Fruit fly (Drosophila melanogaster): Measurements from ENCODE around the gene unc.

The unc gene

dm6 chrX:21116864-21117464 lies at the start of gene unc, which contains the start of gene CG15445:
Gene unc (minus strand): TSS chrX:21116914.
Gene CG15445 (plus strand): TSS chrX:21117159.
- TF ChIP-seq Ets98B (GFP tag; IDR thresholded peaks at IDR 0.05) = no peak
- TF ChIP-seq CG10348 (GFP tag; IDR thresholded peaks at IDR 0.05) = no peak
- TF ChIP-seq Pif1B (GFP tag; optimal IDR thresholded peaks at IDR 0.05) = no peak
- TF ChIP-seq CG8159 (tag; optimal IDR thresholded peaks at IDR 0.05) = no peak
- no peak for TF ChIP-seq CG32121 (GFP tag; IDR thresholded peaks at IDR 0.05)
- no peak for TF ChIP-seq CG9948 (tag; optimal IDR thresholded peaks at IDR 0.05)
- no peak for TF ChIP-seq CG14655 (GFP tag; optimal IDR thresholded peaks at IDR 0.05)

- no peak for TF ChIP-seq Ets98B (GFP tag; IDR thresholded peaks at IDR 0.05)
- TF ChIP-seq CG8301 (tag; optimal IDR thresholded peaks at IDR 0.05) = no peak
- no peak for TF ChIP-seq D1 (tag; optimal IDR thresholded peaks at IDR 0.05)
Measured at dm6 chrX:21146941-21147340, 30.2 kb upstream of the unc start, which contains the start of gene CG45154. Gene CG45154 (minus strand): TSS chrX:21147041.

dm6 chrX:21127267-21127666 lies 10.6 kb upstream of the unc start:
- peak; percentile 80 for TF ChIP-seq CG8159 (tag; optimal IDR thresholded peaks at IDR 0.05)
- TF ChIP-seq CG13204 (GFP tag; optimal IDR thresholded peaks at IDR 0.05) = no peak
- peak; percentile 67 for TF ChIP-seq CG9948 (tag; optimal IDR thresholded peaks at IDR 0.05)
- TF ChIP-seq CG4496 (GFP tag; IDR thresholded peaks at IDR 0.05) = peak; percentile 56; the same call in 2 of the 3 replicates
- peak; percentile 67 for TF ChIP-seq CG14655 (GFP tag; optimal IDR thresholded peaks at IDR 0.05)
- TF ChIP-seq CG32121 (GFP tag; IDR thresholded peaks at IDR 0.05) = no peak
- TF ChIP-seq CG8301 (tag; optimal IDR thresholded peaks at IDR 0.05) = peak; percentile 39
- no peak for TF ChIP-seq fd96Ca (GFP tag; IDR thresholded peaks at IDR 0.05)
- peak; percentile 69 for TF ChIP-seq CG15710 (tag; optimal IDR thresholded peaks at IDR 0.05)
- TF ChIP-seq D1 (tag; optimal IDR thresholded peaks at IDR 0.05) = peak; percentile 33
- no peak for TF ChIP-seq rn (GFP tag; IDR thresholded peaks at IDR 0.05)
- no peak for TF ChIP-seq EcR (GFP tag; optimal IDR thresholded peaks at IDR 0.05)
- TF ChIP-seq CG12605 (GFP tag; IDR thresholded peaks at IDR 0.05) = peak; percentile 11; the same call in 1 of the 2 replicates
- 0 out of 2 replicates have a peak, but pooled peaks have one; percentile 6 for TF ChIP-seq Ets98B (GFP tag; IDR thresholded peaks at IDR 0.05)
- peak; percentile 17 for TF ChIP-seq gl (tag; optimal IDR thresholded peaks at IDR 0.05)
- no peak for TF ChIP-seq CG10348 (GFP tag; IDR thresholded peaks at IDR 0.05)
- TF ChIP-seq Pif1B (GFP tag; optimal IDR thresholded peaks at IDR 0.05) = peak; percentile 25
- TF ChIP-seq Pif1A (GFP tag; optimal IDR thresholded peaks at IDR 0.05) = peak; percentile 36
- no peak for TF ChIP-seq Snoo (tag; optimal IDR thresholded peaks at IDR 0.05)
- peak; percentile 55 for TF ChIP-seq CG34367 (tag; optimal IDR thresholded peaks at IDR 0.05)
- TF ChIP-seq CG17806 (tag; optimal IDR thresholded peaks at IDR 0.05) = peak; percentile 73

- TF ChIP-seq CG15710 (tag; optimal IDR thresholded peaks at IDR 0.05) = no peak
- no peak for TF ChIP-seq fd96Ca (GFP tag; IDR thresholded peaks at IDR 0.05)
- no peak for TF ChIP-seq rn (GFP tag; IDR thresholded peaks at IDR 0.05)
- TF ChIP-seq Pif1A (GFP tag; optimal IDR thresholded peaks at IDR 0.05) = no peak
- TF ChIP-seq CG13204 (GFP tag; optimal IDR thresholded peaks at IDR 0.05) = no peak
- TF ChIP-seq Ets98B (GFP tag; IDR thresholded peaks at IDR 0.05) = no peak
- no peak for TF ChIP-seq Pif1B (GFP tag; optimal IDR thresholded peaks at IDR 0.05)
Measured at dm6 chrX:21126790-21127189, 10.1 kb upstream of the unc start.

- TF ChIP-seq Pif1A (GFP tag; optimal IDR thresholded peaks at IDR 0.05) = no peak
- TF ChIP-seq gl (tag; optimal IDR thresholded peaks at IDR 0.05) = no peak
- TF ChIP-seq CG32121 (GFP tag; IDR thresholded peaks at IDR 0.05) = no peak
- no peak for TF ChIP-seq CG34367 (tag; optimal IDR thresholded peaks at IDR 0.05)
- TF ChIP-seq CG13204 (GFP tag; optimal IDR thresholded peaks at IDR 0.05) = no peak
- no peak for TF ChIP-seq CG8159 (tag; optimal IDR thresholded peaks at IDR 0.05)
- no peak for TF ChIP-seq fd96Ca (GFP tag; IDR thresholded peaks at IDR 0.05)
- no peak for TF ChIP-seq CG4496 (GFP tag; IDR thresholded peaks at IDR 0.05)
- no peak for TF ChIP-seq CG14655 (GFP tag; optimal IDR thresholded peaks at IDR 0.05)
- no peak for TF ChIP-seq Snoo (tag; optimal IDR thresholded peaks at IDR 0.05)
Measured at dm6 chrX:21125966-21126553, 9.3 kb upstream of the unc start.

- TF ChIP-seq fd96Ca (GFP tag; IDR thresholded peaks at IDR 0.05) (peak; percentile 50; the same call in 1 of the 3 replicates), CG4496 (GFP tag; IDR thresholded peaks at IDR 0.05) (peak; percentile 75; the same call in 2 of the 3 replicates), CG9948 (tag; optimal IDR thresholded peaks at IDR 0.05) (peak; percentile 59), CG10348 (GFP tag; IDR thresholded peaks at IDR 0.05) (no peak), CG13204 (GFP tag; optimal IDR thresholded peaks at IDR 0.05) (no peak), CG15710 (tag; optimal IDR thresholded peaks at IDR 0.05) (peak; percentile 70), D1 (tag; optimal IDR thresholded peaks at IDR 0.05) (no peak), CG8301 (tag; optimal IDR thresholded peaks at IDR 0.05) (peak; percentile 49), Pif1A (GFP tag; optimal IDR thresholded peaks at IDR 0.05) (peak; percentile 79), CG17806 (tag; optimal IDR thresholded peaks at IDR 0.05) (peak; percentile 65), rn (GFP tag; IDR thresholded peaks at IDR 0.05) (peak; percentile 67), CG14655 (GFP tag; optimal IDR thresholded peaks at IDR 0.05) (peak; percentile 65), Ets98B (GFP tag; IDR thresholded peaks at IDR 0.05) (peak; percentile 70), EcR (GFP tag; optimal IDR thresholded peaks at IDR 0.05) (no peak), Pif1B (GFP tag; optimal IDR thresholded peaks at IDR 0.05) (peak; percentile 64), CG12605 (GFP tag; IDR thresholded peaks at IDR 0.05) (peak; percentile 17; the same call in 1 of the 2 replicates), CG8159 (tag; optimal IDR thresholded peaks at IDR 0.05) (peak; percentile 78), Snoo (tag; optimal IDR thresholded peaks at IDR 0.05) (peak; percentile 85), gl (tag; optimal IDR thresholded peaks at IDR 0.05) (peak; percentile 2), CG32121 (GFP tag; IDR thresholded peaks at IDR 0.05) (peak; percentile 73), CG34367 (tag; optimal IDR thresholded peaks at IDR 0.05) (peak; percentile 51)
Measured at dm6 chrX:21124176-21124575, 7.5 kb upstream of the unc start.

Data from whole organism, pupa.